Worm (Caenorhabditis elegans): Measurements from ENCODE around the gene F57B1.1.

The F57B1.1 gene

ce11 chrV:13161052-13161451 is 34.4 kb downstream of the F57B1.1 start:
- TF ChIP-seq lin-39 (tag; optimal IDR thresholded peaks at IDR 0.05) (peak; percentile 11), nhr-237 (tag; optimal IDR thresholded peaks at IDR 0.05) (no peak)

ce11 chrV:13157073-13157472 is 38.4 kb downstream of the F57B1.1 start:
- no peak for TF ChIP-seq ceh-16 (tag; optimal IDR thresholded peaks at IDR 0.05)

- TF ChIP-seq elt-3 (tag; optimal IDR thresholded peaks at IDR 0.05) (no peak), skn-1 (tag; optimal IDR thresholded peaks at IDR 0.05) (no peak), sea-2 (GFP tag; optimal IDR thresholded peaks at IDR 0.05) (no peak), pqm-1 (tag; optimal IDR thresholded peaks at IDR 0.05) (no peak), ceh-16 (tag; optimal IDR thresholded peaks at IDR 0.05) (no peak), fos-1 (tag; optimal IDR thresholded peaks at IDR 0.05) (no peak), jun-1 (tag; optimal IDR thresholded peaks at IDR 0.05) (no peak), elt-2 (tag; optimal IDR thresholded peaks at IDR 0.05) (no peak), zag-1 (tag; optimal IDR thresholded peaks at IDR 0.05) (no peak)
Measured at ce11 chrV:13154225-13154624, 41.2 kb downstream of the F57B1.1 start.

ce11 chrV:13152575-13152974 is 42.9 kb downstream of the F57B1.1 start, which contains the start of gene noca-1:
Gene noca-1 (plus strand): TSS chrV:13152919.
- TF ChIP-seq nhr-12 (tag; optimal IDR thresholded peaks at IDR 0.05) (no peak), ceh-16 (tag; optimal IDR thresholded peaks at IDR 0.05) (no peak), aly-2 (tag; optimal IDR thresholded peaks at IDR 0.05) (no peak), lin-15B (tag; optimal IDR thresholded peaks at IDR 0.05) (no peak), fkh-2 (tag; optimal IDR thresholded peaks at IDR 0.05) (no peak), sea-2 (GFP tag; optimal IDR thresholded peaks at IDR 0.05) (no peak), nhr-11 (tag; optimal IDR thresholded peaks at IDR 0.05) (no peak), hmg-11 (tag; optimal IDR thresholded peaks at IDR 0.05) (no peak), elt-1 (tag; optimal IDR thresholded peaks at IDR 0.05) (no peak), ceh-82 (tag; optimal IDR thresholded peaks at IDR 0.05) (no peak), ZK546.5 (tag; optimal IDR thresholded peaks at IDR 0.05) (no peak), nhr-28 (tag; optimal IDR thresholded peaks at IDR 0.05) (no peak), elt-2 (tag; optimal IDR thresholded peaks at IDR 0.05) (no peak), nhr-23 (tag; optimal IDR thresholded peaks at IDR 0.05) (no peak)

Data from whole organism, L3 larva.